Fruit fly (Drosophila melanogaster) whole organism, adult: ENCODE data around the gene Ance-2.

Experiments used
- CG5204 ChIP-seq: fragments of 200-800 bp; sonication (Bioruptor generic); optimal IDR thresholded peaks from 2 replicates; lab custom pipeline; 2016; ENCODE audit warnings: missing biosample characterization, missing genetic modification characterization
- Hr96 ChIP-seq: fragments of 200-800 bp; sonication (Bioruptor generic); optimal IDR thresholded peaks from 2 replicates; lab custom pipeline; 2016; ENCODE audit warnings: missing biosample characterization, missing genetic modification characterization
- bab1 ChIP-seq: fragments of 200-800 bp; sonication (Bioruptor generic); optimal IDR thresholded peaks from 3 replicates; lab custom pipeline; 2019; ENCODE audit warnings: missing biosample characterization, mild to moderate bottlenecking, missing genetic modification characterization, moderate library complexity
- cnc ChIP-seq, 2 experiments: fragments of >200 bp; optimal IDR thresholded peaks; 2 replicates each; lab custom pipeline; 2017
- kay ChIP-seq: fragments of 200-800 bp; sonication (Bioruptor generic); peaks from one replicate; lab custom pipeline; 2016; ENCODE audit warnings: missing biosample characterization, missing genetic modification characterization, borderline replicate concordance
- pad ChIP-seq: fragments of 200-800 bp; sonication (Bioruptor generic); optimal IDR thresholded peaks from 3 replicates; lab custom pipeline; 2017; ENCODE audit warnings: missing biosample characterization, missing genetic modification characterization, mild to moderate bottlenecking, moderate library complexity, missing genetic modification reagents

DNA sequence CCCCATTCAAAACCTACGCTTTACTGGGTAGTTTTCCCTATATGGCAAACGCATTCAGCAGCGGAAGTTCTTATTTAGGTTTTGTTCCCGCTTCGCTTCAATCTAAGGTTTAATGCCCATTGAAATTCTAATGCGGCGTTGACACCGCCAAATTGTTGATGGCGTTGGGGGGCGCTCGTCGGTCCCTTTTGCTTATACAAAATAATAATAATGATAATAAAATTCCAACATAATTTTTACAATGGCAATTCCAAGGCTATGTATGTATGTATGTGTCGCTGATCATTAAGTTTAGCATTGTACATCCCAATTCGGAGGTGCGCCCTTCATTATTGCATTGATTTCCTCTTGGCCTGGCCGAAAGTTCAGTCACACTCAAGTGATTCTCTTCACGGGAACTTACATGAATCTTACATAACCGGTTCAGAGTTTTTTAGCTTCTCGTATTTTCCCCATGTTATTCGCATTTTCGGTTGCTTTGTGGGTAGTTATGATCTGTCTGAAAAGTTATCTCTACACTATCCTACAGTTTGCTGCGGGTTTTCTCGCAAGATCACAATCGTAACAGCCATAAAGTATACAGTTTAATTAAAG, 25.0 kb upstream of the Ance-2 start:
- TF ChIP-seq cnc (optimal IDR thresholded peaks at IDR 0.05; lab: Kevin White, UChicago) (no peak), CG5204 (GFP tag; lab: Kevin White, UChicago) (no peak), Hr96 (GFP tag; lab: Kevin White, UChicago) (no peak), bab1 (GFP tag; lab: Kevin White, UChicago) (no peak), pad (GFP tag; lab: Kevin White, UChicago) (no peak), kay (GFP tag; lab: Kevin White, UChicago) (no peak)
